Worm (Caenorhabditis elegans) whole organism, L4 larva: ENCODE measurements around the gene K09F5.4.

Experiments used
- F10B5.3 ChIP-seq: sonication (generic microtip); optimal IDR thresholded peaks from 2 replicates; lab custom pipeline; 2016; ENCODE audit warnings: mild to moderate bottlenecking, missing genetic modification characterization, missing compliant biosample characterization
- aly-2 ChIP-seq: sonication (generic microtip); optimal IDR thresholded peaks from 2 replicates; lab custom pipeline; 2018; ENCODE audit warnings: missing biosample characterization, missing genetic modification characterization
- ama-1 ChIP-seq: fragments of 150-350 bp; optimal IDR thresholded peaks from 2 replicates; lab custom pipeline; 2014; ENCODE audit warnings: inconsistent platforms, mixed read lengths
- daf-19 ChIP-seq: fragments of 200-800 bp; sonication (Bioruptor generic); conservative IDR thresholded peaks from 2 replicates; pipeline ENCODE4 v1.3.6; 2022; ENCODE audit warnings: missing genetic modification characterization, missing compliant biosample characterization
- duxl-1 ChIP-seq: sonication (generic microtip); optimal IDR thresholded peaks from 2 replicates; lab custom pipeline; 2016; ENCODE audit warnings: mild to moderate bottlenecking, missing genetic modification characterization, moderate library complexity, missing compliant biosample characterization; ENCODE audit not compliant: poor library complexity
- hlh-30 ChIP-seq: sonication (generic microtip); optimal IDR thresholded peaks from 2 replicates; lab custom pipeline; 2017; ENCODE audit warnings: antibody characterized with exemption, mild to moderate bottlenecking, missing genetic modification characterization, missing compliant biosample characterization; ENCODE audit not compliant: insufficient read depth
- pqm-1 ChIP-seq: sonication (generic microtip); optimal IDR thresholded peaks from 2 replicates; lab custom pipeline; 2017; ENCODE audit warnings: missing biosample characterization, missing genetic modification characterization
- snpc-4 ChIP-seq: fragments of 150-350 bp; optimal IDR thresholded peaks from 2 replicates; lab custom pipeline; 2014; ENCODE audit warnings: missing biosample characterization, missing genetic modification characterization

- TF ChIP-seq hlh-30 (peak; percentile 42), F10B5.3 (tag; lab: Kevin White, UChicago) (no peak), duxl-1 (tag; lab: Kevin White, UChicago) (no peak), snpc-4 (tag; lab: Kevin White, UChicago) (no peak), daf-19 (no peak), pqm-1 (tag; lab: Kevin White, UChicago) (peak; percentile 85), aly-2 (tag; lab: Kevin White, UChicago) (no peak), ama-1 (lab: Kevin White, UChicago) (no peak)
These were observed 15.1 kb upstream of the K09F5.4 start, which contains the start of gene spp-14 for ce11 chrX:7725615-7726014.
